Fruit fly (Drosophila melanogaster): Measurements from ENCODE around the gene qin.

Gene qin

dm6 chr3R:18663525-18663924 lies 72.7 kb downstream of the qin start, which contains the start of the genes Cpsf73 and Gos28 (continued):
- TF ChIP-seq CG8388 (GFP tag; optimal IDR thresholded peaks at IDR 0.05) (peak; percentile 25), bcd (GFP tag; optimal IDR thresholded peaks at IDR 0.05) (no peak), dmrt11E (tag; optimal IDR thresholded peaks at IDR 0.05) (peak; percentile 3), ERR (GFP tag; optimal IDR thresholded peaks at IDR 0.05) (peak; percentile 4), Fer1 (GFP tag; optimal IDR thresholded peaks at IDR 0.05) (peak; percentile 16), mld (GFP tag; IDR thresholded peaks at IDR 0.05; ENCODE audit: partially characterized antibody) (no peak), tll (GFP tag; optimal IDR thresholded peaks at IDR 0.05) (peak in 1 of 2 experiments; percentile 74), H2.0 (GFP tag; IDR thresholded peaks at IDR 0.05) (no peak), ssp (GFP tag; IDR thresholded peaks at IDR 0.05) (peak; percentile 84), CG13123 (GFP tag; optimal IDR thresholded peaks at IDR 0.05) (no peak), NC2β (GFP tag; optimal IDR thresholded peaks at IDR 0.05) (peak; percentile 44), Myb (GFP tag; optimal IDR thresholded peaks at IDR 0.05) (peak; percentile 19), CG4617 (GFP tag; optimal IDR thresholded peaks at IDR 0.05; ENCODE audit: borderline replicate concordance) (peak; percentile 92), CG30403 (GFP tag; optimal IDR thresholded peaks at IDR 0.05) (peak; percentile 37), Camta (GFP tag; optimal IDR thresholded peaks at IDR 0.05) (peak; percentile 14), CG6689 (GFP tag; IDR thresholded peaks at IDR 0.05) (0 out of 2 replicates have a peak, but pooled peaks have one; percentile 16), oc (tag; optimal IDR thresholded peaks at IDR 0.05) (no peak), CG4730 (GFP tag; IDR thresholded peaks at IDR 0.05) (no peak), chn (GFP tag; optimal IDR thresholded peaks at IDR 0.05) (no peak), sim (GFP tag; IDR thresholded peaks at IDR 0.05) (no peak), Ets65A (GFP tag) (no peak), Dp (GFP tag; optimal IDR thresholded peaks at IDR 0.05) (peak; percentile 30), bsh (GFP tag; optimal IDR thresholded peaks at IDR 0.05) (peak in 1 of 2 experiments; percentile 1), ara (GFP tag; IDR thresholded peaks at IDR 0.05) (0 out of 2 replicates have a peak, but pooled peaks have one; percentile 32), CG11504 (tag; optimal IDR thresholded peaks at IDR 0.05) (peak; percentile 67), Sry-δ (GFP tag; optimal IDR thresholded peaks at IDR 0.05) (peak; percentile 51), CG8944 (GFP tag; optimal IDR thresholded peaks at IDR 0.05) (peak; percentile 18), org-1 (GFP tag; optimal IDR thresholded peaks at IDR 0.05) (no peak), abd-A (tag; optimal IDR thresholded peaks at IDR 0.05) (no peak), Xrp1 (GFP tag; IDR thresholded peaks at IDR 0.05) (peak; percentile 10; the same call in 1 of the 2 replicates), CG14710 (tag; optimal IDR thresholded peaks at IDR 0.05) (peak; percentile 61), CG13424 (tag; optimal IDR thresholded peaks at IDR 0.05) (peak; percentile 5), YL-1 (GFP tag; optimal IDR thresholded peaks at IDR 0.05) (peak; percentile 77), odd (GFP tag; optimal IDR thresholded peaks at IDR 0.05) (no peak), Rfx (GFP tag; IDR thresholded peaks at IDR 0.05) (peak; percentile 48; the same call in 1 of the 2 replicates), HLH54F (GFP tag; optimal IDR thresholded peaks at IDR 0.05) (peak; percentile 53), unpg (GFP tag; optimal IDR thresholded peaks at IDR 0.05) (peak; percentile 19), CG3847 (GFP tag; IDR thresholded peaks at IDR 0.05) (peak; percentile 62), Bdp1 (GFP tag; optimal IDR thresholded peaks at IDR 0.05) (no peak), CG18599 (GFP tag; optimal IDR thresholded peaks at IDR 0.05) (no peak), CG2678 (tag; optimal IDR thresholded peaks at IDR 0.05) (no peak), Mes4 (GFP tag; optimal IDR thresholded peaks at IDR 0.05) (peak; percentile 14), Hmr (GFP tag; optimal IDR thresholded peaks at IDR 0.05) (no peak), CG4707 (GFP tag; optimal IDR thresholded peaks at IDR 0.05) (no peak), CoRest (tag; optimal IDR thresholded peaks at IDR 0.05) (peak; percentile 33), Dll (GFP tag; IDR thresholded peaks at IDR 0.05; ENCODE audit: partially characterized antibody) (peak; percentile 60; the same call in 1 of the 4 replicates), unc-4 (GFP tag; IDR thresholded peaks at IDR 0.05; ENCODE audit: partially characterized antibody) (0 out of 2 replicates have a peak, but pooled peaks have one; percentile 34), CkIIα-i1 (GFP tag; IDR thresholded peaks at IDR 0.05) (no peak), PHDP (tag; optimal IDR thresholded peaks at IDR 0.05) (peak; percentile 21), CG15514 (GFP tag; optimal IDR thresholded peaks at IDR 0.05) (peak; percentile 85)

Measured in whole organism, embryonic.